Worm (Caenorhabditis elegans): Measurements from ENCODE around the gene sre-9.

ce11 chrV:3894661-3895060 lies at the start of gene sre-9:
- TF ChIP-seq dao-5 (tag; optimal IDR thresholded peaks at IDR 0.05) (no peak), W03F9.2 (tag; optimal IDR thresholded peaks at IDR 0.05) (no peak)
